Worm (Caenorhabditis elegans) whole organism, L4 larva: ENCODE measurements around the gene T28D6.4.
A peak's percentile ranks its signal among the peaks of the same experiment; 100 is the strongest.

Experiments
- F44E2.7 ChIP-seq: fragments of 200-800 bp; sonication (Bioruptor generic); IDR thresholded peaks from 2 replicates; pipeline ENCODE4 v2.1.2; 2022; ENCODE audit warnings: missing genetic modification characterization, missing compliant biosample characterization
- F49E8.2 ChIP-seq: sonication (generic microtip); optimal IDR thresholded peaks from 2 replicates; lab custom pipeline; 2016; ENCODE audit warnings: missing compliant biosample characterization, mild to moderate bottlenecking, missing genetic modification characterization, borderline replicate concordance
- T26A8.4 ChIP-seq: fragments of 200-800 bp; sonication (Bioruptor generic); IDR thresholded peaks from 2 replicates; pipeline ENCODE4 v1.3.6; 2022; ENCODE audit warnings: missing genetic modification characterization, missing compliant biosample characterization
- Y105C5A.15 ChIP-seq: fragments of 200-800 bp; sonication (Bioruptor generic); IDR thresholded peaks from 2 replicates; pipeline ENCODE4 v1.3.6; 2022; ENCODE audit warnings: missing genetic modification characterization, missing compliant biosample characterization
- Y48G9A.11 ChIP-seq: fragments of 200-800 bp; sonication (Bioruptor generic); IDR thresholded peaks from 2 replicates; pipeline ENCODE4 v1.3.6; 2022; ENCODE audit warnings: missing genetic modification reagents, missing genetic modification characterization, missing compliant biosample characterization
- Y5F2A.4 ChIP-seq: fragments of 200-800 bp; sonication (Bioruptor generic); optimal IDR thresholded peaks from 2 replicates; lab custom pipeline; 2018; ENCODE audit warnings: mild to moderate bottlenecking, missing genetic modification characterization, missing compliant biosample characterization
- ZK546.5 ChIP-seq, 2 experiments: sonication (generic microtip); optimal IDR thresholded peaks; 2 replicates each; lab custom pipeline; 2017; ENCODE audit warnings: missing biosample characterization in 2 of 2, missing genetic modification characterization in 2 of 2
- aha-1 ChIP-seq: fragments of 150-350 bp; peaks from one replicate; lab custom pipeline; 2014; ENCODE audit warnings: missing biosample characterization, missing genetic modification characterization
- aly-2 ChIP-seq: sonication (generic microtip); optimal IDR thresholded peaks from 2 replicates; lab custom pipeline; 2018; ENCODE audit warnings: missing biosample characterization, missing genetic modification characterization
- ama-1 ChIP-seq: fragments of 150-350 bp; optimal IDR thresholded peaks from 2 replicates; lab custom pipeline; 2014; ENCODE audit warnings: inconsistent platforms, mixed read lengths
- ceh-28 ChIP-seq: fragments of 150-350 bp; optimal IDR thresholded peaks from 2 replicates; lab custom pipeline; 2014; ENCODE audit warnings: missing biosample characterization, missing genetic modification reagents, missing genetic modification characterization
- ces-1 ChIP-seq: fragments of 150-350 bp; sonication (generic microtip); optimal IDR thresholded peaks from 4 replicates; lab custom pipeline; 2014; ENCODE audit warnings: missing biosample characterization, missing genetic modification reagents, missing genetic modification characterization
- ctbp-1 ChIP-seq: fragments of 200-800 bp; sonication (Bioruptor generic); IDR thresholded peaks from 2 replicates; pipeline ENCODE4 v1.3.6; 2022; ENCODE audit warnings: missing genetic modification reagents, missing genetic modification characterization, missing compliant biosample characterization
- daf-16 ChIP-seq, 3 experiments: sonication (generic microtip); optimal IDR thresholded peaks; 2 replicates each; lab custom pipeline; 2016 to 2017; ENCODE audit warnings: missing genetic modification characterization in 3 of 3, missing genetic modification reagents in 3 of 3, mild to moderate bottlenecking in 2 of 3, missing compliant biosample characterization in 2 of 3, missing biosample characterization in 1 of 3, moderate library complexity in 1 of 3
- daf-19 ChIP-seq: fragments of 200-800 bp; sonication (Bioruptor generic); conservative IDR thresholded peaks from 2 replicates; pipeline ENCODE4 v1.3.6; 2022; ENCODE audit warnings: missing genetic modification characterization, missing compliant biosample characterization
- dpl-1 ChIP-seq: fragments of 150-350 bp; optimal IDR thresholded peaks from 2 replicates; lab custom pipeline; 2014; ENCODE audit warnings: missing biosample characterization, missing genetic modification reagents, missing genetic modification characterization
- duxl-1 ChIP-seq: sonication (generic microtip); optimal IDR thresholded peaks from 2 replicates; lab custom pipeline; 2016; ENCODE audit warnings: mild to moderate bottlenecking, missing genetic modification characterization, moderate library complexity, missing compliant biosample characterization; ENCODE audit not compliant: poor library complexity
- egl-43 ChIP-seq: fragments of 200-800 bp; sonication (Bioruptor generic); IDR thresholded peaks from 2 replicates; pipeline ENCODE4 v1.3.6; 2022; ENCODE audit warnings: missing genetic modification reagents, missing genetic modification characterization, missing compliant biosample characterization
- fkh-10 ChIP-seq: fragments of 150-350 bp; optimal IDR thresholded peaks from 2 replicates; lab custom pipeline; 2014; ENCODE audit warnings: missing biosample characterization, missing genetic modification reagents, missing genetic modification characterization
- hmg-1.1 ChIP-seq: fragments of 200-800 bp; sonication (Bioruptor generic); IDR thresholded peaks from 2 replicates; pipeline ENCODE4 v1.3.6; 2022; ENCODE audit warnings: missing genetic modification reagents, missing genetic modification characterization, missing compliant biosample characterization
- jun-1 ChIP-seq: fragments of 150-350 bp; optimal IDR thresholded peaks from 2 replicates; lab custom pipeline; 2014; ENCODE audit warnings: missing biosample characterization, missing genetic modification reagents, missing genetic modification characterization
- lim-7 ChIP-seq: fragments of 200-800 bp; sonication (Bioruptor generic); IDR thresholded peaks from 2 replicates; pipeline ENCODE4 v1.3.6; 2022; ENCODE audit warnings: missing genetic modification characterization, missing compliant biosample characterization
- lin-1 ChIP-seq: fragments of 200-800 bp; sonication (Bioruptor generic); IDR thresholded peaks from 2 replicates; pipeline ENCODE4 v1.3.6; 2022; ENCODE audit warnings: missing genetic modification reagents, missing genetic modification characterization, missing compliant biosample characterization
- lin-13 ChIP-seq: fragments of 150-350 bp; optimal IDR thresholded peaks from 2 replicates; lab custom pipeline; 2014; ENCODE audit warnings: missing biosample characterization, missing genetic modification reagents, missing genetic modification characterization
- madf-9 ChIP-seq: fragments of 200-800 bp; sonication (Bioruptor generic); conservative IDR thresholded peaks from 2 replicates; pipeline ENCODE4 v1.3.6; 2022; ENCODE audit warnings: missing genetic modification reagents, missing genetic modification characterization, missing compliant biosample characterization
- mdl-1 ChIP-seq, 2 experiments: fragments of 150-350 bp in 1 of 2; sonication (generic microtip) in 1 of 2; optimal IDR thresholded peaks; 2 replicates each; lab custom pipeline; 2014 to 2017; ENCODE audit warnings: missing biosample characterization in 2 of 2, missing genetic modification characterization in 2 of 2
- mes-2 ChIP-seq: sonication (generic microtip); optimal IDR thresholded peaks from 2 replicates; lab custom pipeline; 2016; ENCODE audit warnings: missing genotype, mild to moderate bottlenecking, missing genetic modification characterization, missing compliant biosample characterization; ENCODE audit not compliant: poor library complexity, severe bottlenecking
- nhr-10 ChIP-seq: fragments of 150-350 bp; optimal IDR thresholded peaks from 2 replicates; lab custom pipeline; 2014; ENCODE audit warnings: missing biosample characterization, missing genetic modification characterization
- nhr-237 ChIP-seq: sonication (generic microtip); optimal IDR thresholded peaks from 2 replicates; lab custom pipeline; 2017; ENCODE audit warnings: missing biosample characterization, missing genetic modification characterization
- nhr-41 ChIP-seq: fragments of 200-800 bp; sonication (Bioruptor generic); IDR thresholded peaks from 2 replicates; pipeline ENCODE4 v1.3.6; 2022; ENCODE audit warnings: missing genetic modification reagents, missing genetic modification characterization, missing compliant biosample characterization
- nhr-6 ChIP-seq: fragments of 150-350 bp; optimal IDR thresholded peaks from 2 replicates; lab custom pipeline; 2014; ENCODE audit warnings: missing biosample characterization, missing genetic modification characterization
- saeg-2 ChIP-seq: fragments of 200-800 bp; sonication (Bioruptor generic); IDR thresholded peaks from 2 replicates; pipeline ENCODE4 v1.3.6; 2022; ENCODE audit warnings: missing genetic modification reagents, missing genetic modification characterization, missing compliant biosample characterization
- set-16 ChIP-seq: fragments of 200-800 bp; sonication (Bioruptor generic); IDR thresholded peaks from 2 replicates; pipeline ENCODE4 v1.3.6; 2022; ENCODE audit warnings: missing genetic modification reagents, missing genetic modification characterization, missing compliant biosample characterization
- skn-1 ChIP-seq: fragments of 150-350 bp; optimal IDR thresholded peaks from 2 replicates; lab custom pipeline; 2014; ENCODE audit warnings: missing biosample characterization, missing genetic modification characterization
- spr-3 ChIP-seq: fragments of 200-800 bp; sonication (Bioruptor generic); optimal IDR thresholded peaks from 2 replicates; lab custom pipeline; 2018; ENCODE audit warnings: mild to moderate bottlenecking, missing genetic modification characterization, missing compliant biosample characterization
- unc-39 ChIP-seq: sonication (generic microtip); optimal IDR thresholded peaks from 2 replicates; lab custom pipeline; 2017; ENCODE audit warnings: missing biosample characterization, missing genetic modification characterization
- unc-62 ChIP-seq, 3 experiments: fragments of 150-350 bp in 1 of 3; sonication (generic microtip); optimal IDR thresholded peaks in 2 of 3; peaks in 1 of 3; 1 replicate in 1 of 3; 2 replicates in 2 of 3; lab custom pipeline; 2014 to 2017; ENCODE audit warnings: missing biosample characterization in 3 of 3, missing genetic modification characterization in 3 of 3, missing genetic modification reagents in 3 of 3, missing genotype in 1 of 3
- vab-7 ChIP-seq: fragments of 200-800 bp; sonication (Bioruptor generic); IDR thresholded peaks from 2 replicates; pipeline ENCODE4 v1.3.6; 2022; ENCODE audit warnings: missing genetic modification reagents, missing genetic modification characterization, missing compliant biosample characterization
- zfp-2 ChIP-seq: sonication (generic microtip); optimal IDR thresholded peaks from 2 replicates; lab custom pipeline; 2016; ENCODE audit warnings: mild to moderate bottlenecking, missing genetic modification characterization, missing compliant biosample characterization
- zfp-3 ChIP-seq: fragments of 200-800 bp; sonication (Bioruptor generic); conservative IDR thresholded peaks from 2 replicates; pipeline ENCODE4 v1.3.6; 2022; ENCODE audit warnings: missing genetic modification reagents, missing genetic modification characterization, missing compliant biosample characterization
- zip-2 ChIP-seq: fragments of 150-350 bp; optimal IDR thresholded peaks from 2 replicates; lab custom pipeline; 2014; ENCODE audit warnings: missing biosample characterization, missing genetic modification characterization

The T28D6.4 gene

DNA sequence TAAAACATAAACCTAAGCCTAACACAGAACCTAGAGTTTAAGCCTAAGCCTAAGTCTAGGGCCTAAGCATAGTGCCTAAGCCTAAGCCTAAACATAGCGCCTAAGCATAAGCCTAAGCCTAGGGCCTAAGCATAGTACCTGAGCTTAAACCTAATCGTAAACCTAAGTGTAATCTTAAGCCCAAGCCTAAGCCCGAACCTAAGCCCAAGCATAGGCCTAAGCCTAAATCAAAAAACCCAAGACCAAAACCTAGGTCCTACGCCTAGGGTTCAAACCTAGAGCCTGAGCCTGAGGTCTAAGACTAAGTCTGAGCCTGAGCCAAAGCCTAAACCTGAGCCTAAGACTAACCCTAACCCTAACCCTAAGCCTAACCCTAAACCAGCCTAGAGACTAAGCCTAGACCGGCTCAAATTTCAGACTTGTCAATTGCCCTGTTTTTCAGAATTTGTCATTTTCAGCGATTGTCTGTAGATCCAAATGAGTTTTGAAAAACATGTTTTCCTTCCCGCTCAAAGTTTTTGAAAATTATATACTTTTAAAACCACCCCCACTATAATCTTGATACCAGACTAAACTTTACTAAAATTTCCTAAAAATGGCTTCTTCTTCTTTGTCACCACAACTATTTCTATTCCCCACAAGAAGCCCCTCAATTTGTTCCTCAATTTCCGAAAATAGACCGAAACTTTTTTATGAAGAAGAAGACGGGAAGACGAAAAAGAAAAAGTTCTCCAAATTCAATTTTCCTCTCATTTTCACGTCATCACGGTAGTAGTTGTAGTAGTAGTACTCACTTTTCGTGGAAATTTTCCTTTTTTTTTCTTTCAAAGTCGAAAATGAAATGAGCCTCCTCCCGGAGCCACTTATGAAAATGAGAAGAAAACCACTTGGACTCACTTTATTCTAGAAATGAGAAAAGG is 31.6 kb downstream of the T28D6.4 start:
- TF ChIP-seq vab-7 (GFP tag; lab: Robert Waterston, UW) (0 out of 2 replicates have a peak, but pooled peaks have one; percentile 12), ces-1 (GFP tag; lab: Kevin White, UChicago) (peak; percentile 66), mdl-1 (tag; optimal IDR thresholded peaks at IDR 0.05; lab: Kevin White, UChicago) (no peak), aha-1 (peak; percentile 93), ZK546.5 (tag; optimal IDR thresholded peaks at IDR 0.05; lab: Kevin White, UChicago) (no peak), fkh-10 (GFP tag; lab: Kevin White, UChicago) (peak; percentile 79), unc-62 (GFP tag; optimal IDR thresholded peaks at IDR 0.05 in 1 of 2; lab: Kevin White, UChicago) (peak in 1 of 2 experiments; percentile 99), unc-62 (tag; optimal IDR thresholded peaks at IDR 0.05; lab: Kevin White, UChicago) (no peak)

DNA sequence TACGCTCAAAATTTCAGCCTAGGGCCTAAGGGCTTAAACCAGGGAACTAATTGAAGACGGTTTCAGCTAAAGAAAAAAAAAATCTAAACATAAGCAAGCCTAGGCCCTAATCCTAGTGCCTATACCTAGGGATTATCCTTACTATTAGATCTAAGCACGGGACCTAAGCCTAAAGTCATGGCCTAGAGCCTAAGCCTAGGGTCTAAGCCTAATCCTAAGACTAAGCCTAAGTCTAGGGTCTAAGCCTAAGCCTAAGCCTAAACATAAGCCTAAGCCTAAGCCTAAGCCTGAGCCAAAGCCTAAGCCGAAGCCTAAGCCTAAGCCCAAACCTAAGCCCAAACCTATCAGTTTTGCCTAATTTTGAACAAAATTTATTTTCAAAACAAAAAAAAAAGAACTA is 32.5 kb downstream of the T28D6.4 start:
- no peak for TF ChIP-seq nhr-237 (tag; lab: Kevin White, UChicago)
- TF ChIP-seq zip-2 = no peak
- no peak for TF ChIP-seq lin-13 (GFP tag; lab: Kevin White, UChicago)
- TF ChIP-seq lin-1 = no peak
- no peak for TF ChIP-seq F44E2.7 (GFP tag; lab: Robert Waterston, UW)
- no peak for TF ChIP-seq skn-1
- TF ChIP-seq hmg-1.1 (GFP tag; lab: Robert Waterston, UW) = no peak
- no peak for TF ChIP-seq unc-39
- no peak for TF ChIP-seq nhr-6 (tag; lab: Kevin White, UChicago)
- TF ChIP-seq daf-19 (GFP tag; lab: Robert Waterston, UW) = no peak
- TF ChIP-seq zfp-2 (tag; lab: Kevin White, UChicago) = no peak
- no peak for TF ChIP-seq duxl-1 (tag; lab: Kevin White, UChicago)
- TF ChIP-seq daf-16 (GFP tag; optimal IDR thresholded peaks at IDR 0.05; lab: Kevin White, UChicago) = no peak
- TF ChIP-seq daf-16 (tag; optimal IDR thresholded peaks at IDR 0.05; lab: Kevin White, UChicago) = no peak
- TF ChIP-seq madf-9 = no peak
- TF ChIP-seq mdl-1 (tag; optimal IDR thresholded peaks at IDR 0.05; lab: Kevin White, UChicago) = no peak
- TF ChIP-seq lim-7 = no peak
- TF ChIP-seq ZK546.5 (tag; optimal IDR thresholded peaks at IDR 0.05; lab: Kevin White, UChicago) = no peak
- no peak for TF ChIP-seq Y5F2A.4 (GFP tag; lab: Kevin White, UChicago)
- TF ChIP-seq, all 104 proteins: peak for 0

DNA sequence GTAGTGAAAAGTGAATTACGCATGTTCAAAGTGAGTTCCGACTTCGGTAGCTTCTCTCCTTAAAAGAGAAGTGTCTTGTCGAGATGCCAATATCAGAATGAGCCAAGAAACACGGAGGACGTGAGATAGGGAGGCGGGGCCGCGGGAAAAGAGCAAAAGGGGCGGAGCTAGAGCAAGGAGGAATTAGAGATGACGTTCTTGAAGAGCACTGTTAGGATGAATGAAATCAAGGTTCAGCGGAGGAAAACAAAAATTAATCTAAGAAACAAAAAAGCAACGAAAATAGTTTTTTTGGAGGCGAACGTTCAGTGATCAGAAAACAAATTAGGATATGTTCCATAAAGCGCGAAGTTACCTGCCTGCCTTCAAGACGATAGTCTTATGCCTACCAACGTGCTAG is 32.9 kb downstream of the T28D6.4 start, which contains the start of gene nlp-21:
Gene nlp-21, minus strand, starts transcription at position 101 of the 400 bp plus-strand sequence.
- TF ChIP-seq ceh-28 (no peak), mes-2 (tag; lab: Kevin White, UChicago) (no peak), aly-2 (no peak), T26A8.4 (no peak), ama-1 (lab: Kevin White, UChicago) (no peak), spr-3 (GFP tag; lab: Kevin White, UChicago) (no peak), nhr-41 (GFP tag; lab: Robert Waterston, UW) (no peak), F49E8.2 (tag; lab: Kevin White, UChicago) (no peak), mdl-1 (tag; optimal IDR thresholded peaks at IDR 0.05; lab: Kevin White, UChicago) (no peak), ZK546.5 (tag; optimal IDR thresholded peaks at IDR 0.05; lab: Kevin White, UChicago) (no peak), saeg-2 (GFP tag; lab: Robert Waterston, UW) (no peak), dpl-1 (GFP tag; lab: Kevin White, UChicago) (no peak)

DNA sequence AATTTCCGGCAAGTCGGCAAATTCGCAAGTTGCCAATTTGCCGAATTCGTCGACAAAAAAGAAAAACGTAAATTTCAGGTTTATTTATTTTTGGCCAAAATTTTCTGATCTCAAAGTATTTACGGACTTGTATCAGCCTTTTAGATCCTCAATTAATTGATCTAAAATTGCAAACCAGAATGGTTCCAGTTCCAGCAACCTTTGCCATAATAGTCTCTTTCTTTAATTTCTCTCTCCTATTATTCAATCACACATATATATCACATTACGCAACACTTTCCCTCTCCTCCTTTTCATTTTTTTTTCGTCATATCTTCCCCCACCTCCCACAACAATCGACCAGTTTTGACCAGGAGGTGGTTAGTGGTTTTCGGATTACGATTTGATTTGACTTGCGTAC is 37.2 kb downstream of the T28D6.4 start, which contains the start of gene Y47D3B.3:
Gene Y47D3B.3, plus strand, starts transcription at position 301 of the 400 bp plus-strand sequence.
- TF ChIP-seq ces-1 (GFP tag; lab: Kevin White, UChicago) (no peak), egl-43 (no peak), daf-19 (GFP tag; lab: Robert Waterston, UW) (no peak), Y105C5A.15 (no peak), vab-7 (GFP tag; lab: Robert Waterston, UW) (no peak), nhr-10 (no peak), ctbp-1 (no peak), zfp-3 (no peak), spr-3 (GFP tag; lab: Kevin White, UChicago) (no peak), set-16 (GFP tag; lab: Robert Waterston, UW) (no peak), Y48G9A.11 (GFP tag; lab: Robert Waterston, UW) (no peak), jun-1 (tag; lab: Kevin White, UChicago) (no peak), zip-2 (no peak), aha-1 (no peak)
- TF ChIP-seq, all 104 proteins: peak for 0
